Worm (Caenorhabditis elegans) whole organism, L4 larva: ENCODE measurements around the gene hot-1.
A peak's percentile ranks its signal among the peaks of the same experiment; 100 is the strongest.

Source experiments
- F44E2.7 ChIP-seq: fragments of 200-800 bp; sonication (Bioruptor generic); IDR thresholded peaks from 2 replicates; pipeline ENCODE4 v2.1.2; 2022; ENCODE audit warnings: missing genetic modification characterization, missing compliant biosample characterization
- F49E8.2 ChIP-seq: sonication (generic microtip); optimal IDR thresholded peaks from 2 replicates; lab custom pipeline; 2016; ENCODE audit warnings: missing compliant biosample characterization, mild to moderate bottlenecking, missing genetic modification characterization, borderline replicate concordance
- Y105C5A.15 ChIP-seq: fragments of 200-800 bp; sonication (Bioruptor generic); IDR thresholded peaks from 2 replicates; pipeline ENCODE4 v1.3.6; 2022; ENCODE audit warnings: missing genetic modification characterization, missing compliant biosample characterization
- Y5F2A.4 ChIP-seq: fragments of 200-800 bp; sonication (Bioruptor generic); optimal IDR thresholded peaks from 2 replicates; lab custom pipeline; 2018; ENCODE audit warnings: mild to moderate bottlenecking, missing genetic modification characterization, missing compliant biosample characterization
- Y75B8A.6 ChIP-seq: fragments of 200-800 bp; sonication (Bioruptor generic); IDR thresholded peaks from 2 replicates; pipeline ENCODE4 v1.3.6; 2022; ENCODE audit warnings: missing genetic modification reagents, missing genetic modification characterization, missing compliant biosample characterization
- ZK546.5 ChIP-seq, 2 experiments: sonication (generic microtip); optimal IDR thresholded peaks; 2 replicates each; lab custom pipeline; 2017; ENCODE audit warnings: missing biosample characterization in 2 of 2, missing genetic modification characterization in 2 of 2
- aha-1 ChIP-seq: fragments of 150-350 bp; peaks from one replicate; lab custom pipeline; 2014; ENCODE audit warnings: missing biosample characterization, missing genetic modification characterization
- ama-1 ChIP-seq: fragments of 150-350 bp; optimal IDR thresholded peaks from 2 replicates; lab custom pipeline; 2014; ENCODE audit warnings: inconsistent platforms, mixed read lengths
- arid-1 ChIP-seq: fragments of 200-800 bp; sonication (Bioruptor generic); conservative IDR thresholded peaks from 2 replicates; pipeline ENCODE4 v1.3.6; 2022; ENCODE audit warnings: missing genetic modification reagents, missing genetic modification characterization, missing compliant biosample characterization
- cey-2 ChIP-seq: sonication (generic microtip); optimal IDR thresholded peaks from 3 replicates; lab custom pipeline; 2017; ENCODE audit warnings: missing genetic modification characterization, mild to moderate bottlenecking, missing compliant biosample characterization, antibody characterized with exemption, borderline replicate concordance; ENCODE audit not compliant: insufficient read depth
- daf-16 ChIP-seq, 3 experiments: sonication (generic microtip); optimal IDR thresholded peaks; 2 replicates each; lab custom pipeline; 2016 to 2017; ENCODE audit warnings: missing genetic modification characterization in 3 of 3, missing genetic modification reagents in 3 of 3, mild to moderate bottlenecking in 2 of 3, missing compliant biosample characterization in 2 of 3, missing biosample characterization in 1 of 3, moderate library complexity in 1 of 3
- daf-8 ChIP-seq: fragments of 200-800 bp; sonication (Bioruptor generic); IDR thresholded peaks from 2 replicates; pipeline ENCODE4 v1.3.6; 2022; ENCODE audit warnings: missing genetic modification characterization, missing compliant biosample characterization
- dmd-6 ChIP-seq: fragments of 200-800 bp; sonication (Bioruptor generic); IDR thresholded peaks from 2 replicates; pipeline ENCODE4 v1.3.6; 2022; ENCODE audit warnings: missing genetic modification reagents, missing genetic modification characterization, missing compliant biosample characterization
- dve-1 ChIP-seq: sonication (generic microtip); optimal IDR thresholded peaks from 2 replicates; lab custom pipeline; 2017; ENCODE audit warnings: antibody characterized with exemption, mild to moderate bottlenecking, missing genetic modification characterization, missing compliant biosample characterization; ENCODE audit not compliant: insufficient read depth
- gei-8 ChIP-seq: fragments of 200-800 bp; sonication (Bioruptor generic); optimal IDR thresholded peaks from 2 replicates; lab custom pipeline; 2018; ENCODE audit warnings: mild to moderate bottlenecking, missing genetic modification characterization, missing compliant biosample characterization
- hlh-11 ChIP-seq: fragments of 200-800 bp; sonication (Bioruptor generic); optimal IDR thresholded peaks from 2 replicates; lab custom pipeline; 2018; ENCODE audit warnings: mild to moderate bottlenecking, missing genetic modification characterization, missing compliant biosample characterization
- hlh-30 ChIP-seq: sonication (generic microtip); optimal IDR thresholded peaks from 2 replicates; lab custom pipeline; 2017; ENCODE audit warnings: antibody characterized with exemption, mild to moderate bottlenecking, missing genetic modification characterization, missing compliant biosample characterization; ENCODE audit not compliant: insufficient read depth
- jun-1 ChIP-seq: fragments of 150-350 bp; optimal IDR thresholded peaks from 2 replicates; lab custom pipeline; 2014; ENCODE audit warnings: missing biosample characterization, missing genetic modification reagents, missing genetic modification characterization
- lin-1 ChIP-seq: fragments of 200-800 bp; sonication (Bioruptor generic); IDR thresholded peaks from 2 replicates; pipeline ENCODE4 v1.3.6; 2022; ENCODE audit warnings: missing genetic modification reagents, missing genetic modification characterization, missing compliant biosample characterization
- mdl-1 ChIP-seq, 2 experiments: fragments of 150-350 bp in 1 of 2; sonication (generic microtip) in 1 of 2; optimal IDR thresholded peaks; 2 replicates each; lab custom pipeline; 2014 to 2017; ENCODE audit warnings: missing biosample characterization in 2 of 2, missing genetic modification characterization in 2 of 2
- mdt-29 ChIP-seq: fragments of 200-800 bp; sonication (Bioruptor generic); IDR thresholded peaks from 2 replicates; pipeline ENCODE4 v1.3.6; 2022; ENCODE audit warnings: missing genetic modification reagents, missing genetic modification characterization, missing compliant biosample characterization
- mes-2 ChIP-seq: sonication (generic microtip); optimal IDR thresholded peaks from 2 replicates; lab custom pipeline; 2016; ENCODE audit warnings: missing genotype, mild to moderate bottlenecking, missing genetic modification characterization, missing compliant biosample characterization; ENCODE audit not compliant: poor library complexity, severe bottlenecking
- nhr-11 ChIP-seq: fragments of 150-350 bp; optimal IDR thresholded peaks from 2 replicates; lab custom pipeline; 2014; ENCODE audit warnings: missing biosample characterization, missing genetic modification characterization
- nhr-237 ChIP-seq: sonication (generic microtip); optimal IDR thresholded peaks from 2 replicates; lab custom pipeline; 2017; ENCODE audit warnings: missing biosample characterization, missing genetic modification characterization
- nhr-28 ChIP-seq: fragments of 150-350 bp; optimal IDR thresholded peaks from 2 replicates; lab custom pipeline; 2014; ENCODE audit warnings: missing biosample characterization, missing genetic modification characterization
- nhr-6 ChIP-seq: fragments of 150-350 bp; optimal IDR thresholded peaks from 2 replicates; lab custom pipeline; 2014; ENCODE audit warnings: missing biosample characterization, missing genetic modification characterization
- nhr-76 ChIP-seq: fragments of 150-350 bp; optimal IDR thresholded peaks from 2 replicates; lab custom pipeline; 2014; ENCODE audit warnings: missing biosample characterization, missing genetic modification characterization
- nhr-77 ChIP-seq: fragments of 150-350 bp; optimal IDR thresholded peaks from 2 replicates; lab custom pipeline; 2014; ENCODE audit warnings: missing biosample characterization, missing genetic modification characterization
- pha-4 ChIP-seq, 2 experiments: fragments of 150-350 bp in 1 of 2; fragments of 200-800 bp in 1 of 2; sonication (Bioruptor generic) in 1 of 2; IDR thresholded peaks in 1 of 2; optimal IDR thresholded peaks in 1 of 2; 2 replicates each; pipeline versions ENCODE4 v1.3.6 to Lab custom; 2014 to 2022; ENCODE audit warnings: missing genetic modification characterization in 2 of 2, missing genetic modification reagents in 2 of 2, missing biosample characterization in 1 of 2, missing compliant biosample characterization in 1 of 2
- pqm-1 ChIP-seq: sonication (generic microtip); optimal IDR thresholded peaks from 2 replicates; lab custom pipeline; 2017; ENCODE audit warnings: missing biosample characterization, missing genetic modification characterization
- set-16 ChIP-seq: fragments of 200-800 bp; sonication (Bioruptor generic); IDR thresholded peaks from 2 replicates; pipeline ENCODE4 v1.3.6; 2022; ENCODE audit warnings: missing genetic modification reagents, missing genetic modification characterization, missing compliant biosample characterization
- tag-97 ChIP-seq: fragments of 200-800 bp; sonication (Bioruptor generic); IDR thresholded peaks from 2 replicates; pipeline ENCODE4 v1.3.6; 2022; ENCODE audit warnings: missing genetic modification characterization, missing compliant biosample characterization
- unc-130 ChIP-seq: sonication (generic microtip); optimal IDR thresholded peaks from 2 replicates; lab custom pipeline; 2016; ENCODE audit warnings: missing genetic modification reagents, missing genetic modification characterization, missing compliant biosample characterization
- unc-39 ChIP-seq: sonication (generic microtip); optimal IDR thresholded peaks from 2 replicates; lab custom pipeline; 2017; ENCODE audit warnings: missing biosample characterization, missing genetic modification characterization
- unc-62 ChIP-seq, 3 experiments: fragments of 150-350 bp in 1 of 3; sonication (generic microtip); optimal IDR thresholded peaks in 2 of 3; peaks in 1 of 3; 1 replicate in 1 of 3; 2 replicates in 2 of 3; lab custom pipeline; 2014 to 2017; ENCODE audit warnings: missing biosample characterization in 3 of 3, missing genetic modification characterization in 3 of 3, missing genetic modification reagents in 3 of 3, missing genotype in 1 of 3

The hot-1 gene

DNA sequence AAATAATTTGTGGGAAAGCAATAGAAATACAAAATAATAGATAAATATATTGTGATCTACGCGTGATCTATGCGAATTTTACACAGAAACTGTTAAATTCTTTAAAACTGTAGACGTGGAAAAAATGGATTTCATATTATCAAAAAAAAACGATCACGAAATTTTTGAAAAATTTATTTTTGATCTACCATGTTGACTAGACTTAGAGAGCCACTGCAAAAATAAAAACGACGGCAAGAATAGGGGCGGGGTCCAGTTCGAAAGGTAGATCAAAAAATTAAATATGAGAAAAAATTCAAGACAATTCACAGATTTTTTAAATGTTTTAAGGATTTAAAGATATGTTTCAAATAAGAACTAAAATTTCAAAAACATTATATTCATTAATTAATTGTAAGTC, 17.1 kb downstream of the hot-1 start:
- TF ChIP-seq gei-8 (GFP tag; lab: Kevin White, UChicago) (no peak), ZK546.5 (tag; optimal IDR thresholded peaks at IDR 0.05; lab: Kevin White, UChicago) (no peak), Y75B8A.6 (GFP tag; lab: Robert Waterston, UW) (no peak), F44E2.7 (no peak), mdl-1 (tag; optimal IDR thresholded peaks at IDR 0.05; lab: Kevin White, UChicago) (no peak), nhr-28 (tag; lab: Kevin White, UChicago) (no peak), arid-1 (GFP tag; lab: Robert Waterston, UW) (no peak), Y5F2A.4 (GFP tag; lab: Kevin White, UChicago) (no peak), nhr-76 (tag; lab: Kevin White, UChicago) (no peak), jun-1 (no peak), unc-39 (no peak), mdt-29 (no peak), F49E8.2 (tag; lab: Kevin White, UChicago) (no peak)
- TF ChIP-seq, all 104 proteins: peak for 0

DNA sequence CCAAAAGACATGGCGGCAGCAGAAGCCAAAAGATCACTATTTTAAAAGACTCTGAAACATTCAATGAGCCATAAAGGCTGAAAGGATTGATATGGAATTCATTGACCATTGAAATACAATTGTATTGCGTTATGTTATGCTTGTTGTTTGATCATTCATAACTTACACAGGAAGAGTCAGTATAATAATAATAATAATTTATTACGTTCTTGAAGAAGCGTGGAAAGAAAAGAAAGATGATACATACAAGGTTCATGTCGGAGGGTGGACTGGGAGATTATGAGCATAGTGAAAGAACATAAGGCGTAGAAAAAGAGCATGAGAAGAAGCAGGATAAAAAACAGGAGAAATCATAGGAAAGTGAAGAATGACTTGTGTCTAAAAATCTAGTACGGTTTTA, 19.1 kb downstream of the hot-1 start, which contains the start of gene F43D2.7:
Gene F43D2.7 (minus strand): TSS at position 101 of the 400 bp plus-strand sequence.
- TF ChIP-seq nhr-11 (no peak), Y75B8A.6 (GFP tag; lab: Robert Waterston, UW) (no peak), ZK546.5 (tag; optimal IDR thresholded peaks at IDR 0.05; lab: Kevin White, UChicago) (no peak), daf-8 (GFP tag; lab: Robert Waterston, UW) (no peak), nhr-237 (tag; lab: Kevin White, UChicago) (no peak), gei-8 (GFP tag; lab: Kevin White, UChicago) (no peak), jun-1 (no peak), ama-1 (lab: Kevin White, UChicago) (no peak), tag-97 (GFP tag; lab: Robert Waterston, UW) (no peak), cey-2 (no peak), mdt-29 (no peak), lin-1 (GFP tag; lab: Robert Waterston, UW) (no peak), nhr-6 (tag; lab: Kevin White, UChicago) (no peak), nhr-28 (tag; lab: Kevin White, UChicago) (no peak), set-16 (GFP tag; lab: Robert Waterston, UW) (no peak), aha-1 (no peak)

DNA sequence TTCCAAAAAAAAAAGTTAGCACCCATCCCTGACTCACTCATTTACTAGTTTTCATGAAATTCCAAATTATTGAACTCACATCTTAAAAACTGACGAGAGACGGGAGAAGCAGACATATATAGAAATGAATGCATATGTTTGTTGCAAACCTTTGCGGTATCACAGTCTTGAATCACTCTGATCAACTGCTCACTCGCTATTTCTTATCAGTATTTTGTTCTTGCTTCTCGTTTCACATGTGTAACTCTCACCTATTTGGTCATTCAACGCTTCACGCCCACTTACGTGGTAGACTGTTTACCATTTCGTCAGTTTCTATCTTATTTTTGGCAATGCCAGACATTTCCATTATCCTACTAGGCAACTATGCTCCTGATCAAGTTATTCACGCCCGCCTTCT, 19.8 kb downstream of the hot-1 start, which contains the start of gene C54G10.1:
Gene C54G10.1 (plus strand): TSS at position 333 of the 400 bp plus-strand sequence.
- TF ChIP-seq dve-1 (tag; lab: Kevin White, UChicago) (peak; percentile 47), mes-2 (tag; lab: Kevin White, UChicago) (peak; percentile 6), hlh-30 (tag; lab: Kevin White, UChicago) (peak; percentile 34), Y105C5A.15 (GFP tag; lab: Robert Waterston, UW) (no peak), unc-130 (GFP tag; lab: Kevin White, UChicago) (no peak), hlh-11 (tag; lab: Kevin White, UChicago) (peak; percentile 78), nhr-6 (tag; lab: Kevin White, UChicago) (peak; percentile 38), nhr-77 (tag; lab: Kevin White, UChicago) (peak; percentile 48), pqm-1 (tag; lab: Kevin White, UChicago) (peak; percentile 65), daf-16 (GFP tag; optimal IDR thresholded peaks at IDR 0.05; lab: Kevin White, UChicago) (no peak), daf-16 (tag; optimal IDR thresholded peaks at IDR 0.05; lab: Kevin White, UChicago) (peak; percentile 90), unc-62 (GFP tag; optimal IDR thresholded peaks at IDR 0.05 in 1 of 2; lab: Kevin White, UChicago) (peak in 1 of 2 experiments; percentile 33), unc-62 (tag; optimal IDR thresholded peaks at IDR 0.05; lab: Kevin White, UChicago) (no peak), dmd-6 (GFP tag; lab: Robert Waterston, UW) (peak; percentile 66), pha-4 (GFP tag; IDR thresholded peaks at IDR 0.05; lab: Robert Waterston, UW) (no peak), pha-4 (tag; optimal IDR thresholded peaks at IDR 0.05; lab: Kevin White, UChicago) (no peak), nhr-28 (tag; lab: Kevin White, UChicago) (peak; percentile 75)
